Worm (Caenorhabditis elegans) whole organism, young adult: ENCODE results near the gene tsp-6.

Source experiments
- B0019.2 ChIP-seq: fragments of 200-800 bp; sonication (Bioruptor generic); conservative IDR thresholded peaks from 2 replicates; pipeline ENCODE4 v1.3.6; 2022; ENCODE audit warnings: missing genetic modification reagents, missing genetic modification characterization, missing compliant biosample characterization
- B0035.1 ChIP-seq: sonication (generic microtip); optimal IDR thresholded peaks from 2 replicates; lab custom pipeline; 2016; ENCODE audit warnings: missing genetic modification characterization, mild to moderate bottlenecking, missing compliant biosample characterization, missing genotype, missing genetic modification reagents
- C17E4.6 ChIP-seq: fragments of 200-800 bp; sonication (Bioruptor generic); IDR thresholded peaks from 2 replicates; pipeline ENCODE4 v1.3.6; 2022; ENCODE audit warnings: missing genetic modification reagents, missing genetic modification characterization, missing compliant biosample characterization
- F23B12.7 ChIP-seq: sonication (generic microtip); optimal IDR thresholded peaks from 2 replicates; lab custom pipeline; 2017; ENCODE audit warnings: missing genetic modification characterization, mild to moderate bottlenecking, missing compliant biosample characterization, antibody characterized with exemption, moderate library complexity; ENCODE audit not compliant: insufficient read depth
- F33H1.4 ChIP-seq: fragments of 200-800 bp; sonication (Bioruptor generic); IDR thresholded peaks from 2 replicates; pipeline ENCODE4 v1.3.6; 2022; ENCODE audit warnings: missing genetic modification reagents, missing genetic modification characterization, missing compliant biosample characterization
- F39B2.1 ChIP-seq: fragments of 200-800 bp; sonication (Bioruptor generic); IDR thresholded peaks from 2 replicates; pipeline ENCODE4 v1.3.6; 2022; ENCODE audit warnings: missing genetic modification reagents, missing genetic modification characterization, missing compliant biosample characterization
- F52B5.7 ChIP-seq: sonication (generic microtip); optimal IDR thresholded peaks from 2 replicates; lab custom pipeline; 2016; ENCODE audit warnings: mild to moderate bottlenecking, missing genetic modification characterization, missing compliant biosample characterization
- F57A8.1 ChIP-seq: fragments of 200-800 bp; sonication (Bioruptor generic); optimal IDR thresholded peaks from 2 replicates; lab custom pipeline; 2018; ENCODE audit warnings: mild to moderate bottlenecking, missing genetic modification characterization, moderate library complexity, missing compliant biosample characterization
- F57C9.4 ChIP-seq: sonication (generic microtip); optimal IDR thresholded peaks from 2 replicates; lab custom pipeline; 2017; ENCODE audit warnings: mild to moderate bottlenecking, missing genetic modification characterization, missing compliant biosample characterization
- T07F8.4 ChIP-seq: sonication (generic microtip); optimal IDR thresholded peaks from 2 replicates; lab custom pipeline; 2016; ENCODE audit warnings: mild to moderate bottlenecking, missing genetic modification characterization, moderate library complexity, missing compliant biosample characterization
- Y53F4B.3 ChIP-seq: fragments of 200-800 bp; sonication (Bioruptor generic); IDR thresholded peaks from 2 replicates; pipeline ENCODE4 v1.3.6; 2022; ENCODE audit warnings: missing genetic modification reagents, missing genetic modification characterization, missing compliant biosample characterization
- Y56A3A.18 ChIP-seq: fragments of 200-800 bp; sonication (Bioruptor generic); IDR thresholded peaks from 2 replicates; pipeline ENCODE4 v1.3.6; 2022; ENCODE audit warnings: missing genetic modification reagents, missing genetic modification characterization, missing compliant biosample characterization
- aptf-3 ChIP-seq: fragments of 200-800 bp; sonication (Bioruptor generic); IDR thresholded peaks from 2 replicates; pipeline ENCODE4 v1.3.6; 2022; ENCODE audit warnings: missing genetic modification characterization, missing compliant biosample characterization
- ceh-27 ChIP-seq: fragments of 200-800 bp; sonication (Bioruptor generic); optimal IDR thresholded peaks from 2 replicates; lab custom pipeline; 2018; ENCODE audit warnings: mild to moderate bottlenecking, missing genetic modification characterization, moderate library complexity, missing compliant biosample characterization
- ceh-91 ChIP-seq: fragments of 200-800 bp; sonication (Bioruptor generic); IDR thresholded peaks from 2 replicates; pipeline ENCODE4 v1.3.6; 2022; ENCODE audit warnings: missing genetic modification reagents, missing genetic modification characterization, missing compliant biosample characterization
- die-1 ChIP-seq: sonication (generic microtip); optimal IDR thresholded peaks from 2 replicates; lab custom pipeline; 2016; ENCODE audit warnings: missing genotype, mild to moderate bottlenecking, missing genetic modification characterization, missing compliant biosample characterization
- efl-1 ChIP-seq: fragments of 150-350 bp; optimal IDR thresholded peaks from 2 replicates; lab custom pipeline; 2014; ENCODE audit warnings: missing biosample characterization, missing genetic modification reagents, missing genetic modification characterization
- egl-18 ChIP-seq: fragments of 200-800 bp; sonication (Bioruptor generic); IDR thresholded peaks from 2 replicates; pipeline ENCODE4 v1.3.6; 2022; ENCODE audit warnings: missing genetic modification reagents, missing genetic modification characterization, missing compliant biosample characterization
- ekl-4 ChIP-seq: fragments of 200-800 bp; sonication (Bioruptor generic); IDR thresholded peaks from 2 replicates; pipeline ENCODE4 v1.3.6; 2022; ENCODE audit warnings: missing genetic modification reagents, missing genetic modification characterization, missing compliant biosample characterization
- let-526 ChIP-seq: fragments of 200-800 bp; sonication (Bioruptor generic); IDR thresholded peaks from 2 replicates; pipeline ENCODE4 v1.3.6; 2022; ENCODE audit warnings: missing genetic modification reagents, missing genetic modification characterization, missing compliant biosample characterization
- lin-26 ChIP-seq: fragments of 200-800 bp; sonication (Bioruptor generic); IDR thresholded peaks from 2 replicates; pipeline ENCODE4 v1.3.6; 2022; ENCODE audit warnings: missing genetic modification reagents, missing genetic modification characterization, missing compliant biosample characterization
- lin-35 ChIP-seq, 3 experiments: fragments of 150-350 bp in 2 of 3; sonication (generic microtip) in 1 of 3; optimal IDR thresholded peaks; 2 replicates each; lab custom pipeline; 2014 to 2018; ENCODE audit warnings: missing biosample characterization in 3 of 3, missing genetic modification characterization in 3 of 3, missing genetic modification reagents in 3 of 3
- lin-40 ChIP-seq: sonication (generic microtip); optimal IDR thresholded peaks from 2 replicates; lab custom pipeline; 2016; ENCODE audit warnings: missing genetic modification characterization, mild to moderate bottlenecking, missing compliant biosample characterization, missing genotype, missing genetic modification reagents
- lin-54 ChIP-seq: fragments of 200-800 bp; sonication (Bioruptor generic); optimal IDR thresholded peaks from 2 replicates; lab custom pipeline; 2018; ENCODE audit warnings: mild to moderate bottlenecking, missing genetic modification characterization, missing compliant biosample characterization
- lsl-1 ChIP-seq: fragments of 200-800 bp; sonication (Bioruptor generic); optimal IDR thresholded peaks from 2 replicates; lab custom pipeline; 2018; ENCODE audit warnings: mild to moderate bottlenecking, missing genetic modification characterization, moderate library complexity, missing compliant biosample characterization
- lsy-27 ChIP-seq: sonication (generic microtip); optimal IDR thresholded peaks from 2 replicates; lab custom pipeline; 2017; ENCODE audit warnings: missing genetic modification characterization, mild to moderate bottlenecking, missing compliant biosample characterization, antibody characterized with exemption, missing genotype, borderline replicate concordance; ENCODE audit not compliant: insufficient read depth
- madf-3 ChIP-seq: fragments of 200-800 bp; sonication (Bioruptor generic); IDR thresholded peaks from 2 replicates; pipeline ENCODE4 v1.3.6; 2022; ENCODE audit warnings: missing genetic modification reagents, missing genetic modification characterization, missing compliant biosample characterization
- mel-28 ChIP-seq: sonication (generic microtip); optimal IDR thresholded peaks from 2 replicates; lab custom pipeline; 2016; ENCODE audit warnings: borderline replicate concordance, mild to moderate bottlenecking, missing genetic modification characterization, missing compliant biosample characterization
- nfya-1 ChIP-seq: sonication (generic microtip); optimal IDR thresholded peaks from 2 replicates; lab custom pipeline; 2017; ENCODE audit warnings: antibody characterized with exemption, missing compliant biosample characterization, missing genetic modification characterization, borderline replicate concordance; ENCODE audit not compliant: insufficient read depth
- nfya-2 ChIP-seq: fragments of 200-800 bp; sonication (Bioruptor generic); IDR thresholded peaks from 2 replicates; pipeline ENCODE4 v1.3.6; 2022; ENCODE audit warnings: missing genetic modification reagents, missing genetic modification characterization, missing compliant biosample characterization
- nfyb-1 ChIP-seq: fragments of 200-800 bp; sonication (Bioruptor generic); IDR thresholded peaks from 2 replicates; pipeline ENCODE4 v1.3.6; 2022; ENCODE audit warnings: missing genetic modification reagents, missing genetic modification characterization, missing compliant biosample characterization
- repo-1 ChIP-seq: sonication (generic microtip); optimal IDR thresholded peaks from 2 replicates; lab custom pipeline; 2017; ENCODE audit warnings: mild to moderate bottlenecking, missing genetic modification characterization, missing compliant biosample characterization
- somi-1 ChIP-seq: fragments of 200-800 bp; sonication (Bioruptor generic); optimal IDR thresholded peaks from 2 replicates; lab custom pipeline; 2018; ENCODE audit warnings: mild to moderate bottlenecking, missing genetic modification characterization, missing compliant biosample characterization
- tbx-9 ChIP-seq: sonication (generic microtip); optimal IDR thresholded peaks from 2 replicates; lab custom pipeline; 2016; ENCODE audit warnings: borderline replicate concordance, missing genetic modification characterization, inconsistent platforms, missing compliant biosample characterization
- unc-62 ChIP-seq: fragments of 150-350 bp; optimal IDR thresholded peaks from 2 replicates; lab custom pipeline; 2014; ENCODE audit warnings: missing biosample characterization, missing genetic modification reagents, missing genetic modification characterization
- zfh-2 ChIP-seq: fragments of 200-800 bp; sonication (Bioruptor generic); conservative IDR thresholded peaks from 2 replicates; pipeline ENCODE4 v1.3.6; 2022; ENCODE audit warnings: missing genetic modification reagents, missing genetic modification characterization, missing compliant biosample characterization
- ztf-22 ChIP-seq: fragments of 200-800 bp; sonication (Bioruptor generic); optimal IDR thresholded peaks from 2 replicates; lab custom pipeline; 2018; ENCODE audit warnings: mild to moderate bottlenecking, missing genetic modification characterization, moderate library complexity, missing compliant biosample characterization
- ztf-26 ChIP-seq: sonication (generic microtip); optimal IDR thresholded peaks from 2 replicates; lab custom pipeline; 2017; ENCODE audit warnings: missing genetic modification characterization, missing compliant biosample characterization
- ztf-28 ChIP-seq: fragments of 200-800 bp; sonication (Bioruptor generic); IDR thresholded peaks from 2 replicates; pipeline ENCODE4 v1.3.6; 2022; ENCODE audit warnings: missing genetic modification reagents, missing genetic modification characterization, missing compliant biosample characterization
- ztf-6 ChIP-seq: fragments of 200-800 bp; sonication (Bioruptor generic); IDR thresholded peaks from 2 replicates; pipeline ENCODE4 v1.3.6; 2022; ENCODE audit warnings: missing genetic modification reagents, missing genetic modification characterization, missing compliant biosample characterization

The tsp-6 gene

ce11 chrX:2852388-2852908, 32.2 kb downstream of the tsp-6 start, which contains the start of gene kin-29 (continued):
- TF ChIP-seq lin-54 (GFP tag; lab: Kevin White, UChicago) = peak; percentile 47
- TF ChIP-seq B0035.1 (tag; lab: Kevin White, UChicago) = peak; percentile 40
- TF ChIP-seq lsy-27 (tag; lab: Kevin White, UChicago) = no peak
- TF ChIP-seq F39B2.1 = no peak
- no peak for TF ChIP-seq ztf-6 (GFP tag; lab: Robert Waterston, UW)
- TF ChIP-seq C17E4.6 (GFP tag; lab: Robert Waterston, UW) = 0 out of 2 replicates have a peak, but pooled peaks have one; percentile 14
- TF ChIP-seq let-526 (GFP tag; lab: Robert Waterston, UW) = 0 out of 2 replicates have a peak, but pooled peaks have one; percentile 47
- TF ChIP-seq lsl-1 = peak; percentile 9
- peak; percentile 88 for TF ChIP-seq lin-40 (tag; lab: Kevin White, UChicago)
- TF ChIP-seq Y56A3A.18 (GFP tag; lab: Robert Waterston, UW) = peak; percentile 82
- no peak for TF ChIP-seq aptf-3
- peak; percentile 64 for TF ChIP-seq repo-1 (tag; lab: Kevin White, UChicago)
- peak; percentile 6 for TF ChIP-seq ztf-22 (GFP tag; lab: Kevin White, UChicago)
- TF ChIP-seq nfya-1 (tag; lab: Kevin White, UChicago) = no peak
- peak; percentile 98 for TF ChIP-seq zfh-2
- no peak for TF ChIP-seq F57A8.1 (GFP tag; lab: Kevin White, UChicago)
- TF ChIP-seq lin-26 (GFP tag; lab: Robert Waterston, UW) = peak; percentile 58; the same call in 1 of the 2 replicates
- no peak for TF ChIP-seq efl-1 (GFP tag; lab: Kevin White, UChicago)
- peak; percentile 84 for TF ChIP-seq nfyb-1 (GFP tag; lab: Robert Waterston, UW)
- peak; percentile 85 for TF ChIP-seq ztf-26 (tag; lab: Kevin White, UChicago)
- peak in 1 of 3 experiments; percentile 68 for TF ChIP-seq lin-35 (GFP tag; optimal IDR thresholded peaks at IDR 0.05; lab: Kevin White, UChicago)
- no peak for TF ChIP-seq egl-18
- TF ChIP-seq T07F8.4 (tag; lab: Kevin White, UChicago) = peak; percentile 51
- TF ChIP-seq ekl-4 = peak; percentile 43; the same call in 1 of the 2 replicates
- peak; percentile 51 for TF ChIP-seq F57C9.4 (tag; lab: Kevin White, UChicago)
- TF ChIP-seq, all 124 proteins: peak for 49

ce11 chrX:2853963-2854362, 33.7 kb downstream of the tsp-6 start:
- TF ChIP-seq mel-28 (no peak), die-1 (no peak), F57A8.1 (GFP tag; lab: Kevin White, UChicago) (no peak), ztf-26 (tag; lab: Kevin White, UChicago) (no peak), B0019.2 (no peak), Y53F4B.3 (GFP tag; lab: Robert Waterston, UW) (no peak), tbx-9 (tag; lab: Kevin White, UChicago) (no peak), ceh-91 (GFP tag; lab: Robert Waterston, UW) (no peak), nfya-1 (tag; lab: Kevin White, UChicago) (no peak), madf-3 (GFP tag; lab: Robert Waterston, UW) (no peak), F33H1.4 (no peak), ztf-22 (GFP tag; lab: Kevin White, UChicago) (no peak), somi-1 (GFP tag; lab: Kevin White, UChicago) (no peak), F23B12.7 (tag; lab: Kevin White, UChicago) (no peak), unc-62 (GFP tag; lab: Kevin White, UChicago) (no peak), nfya-2 (GFP tag; lab: Robert Waterston, UW) (no peak), ceh-27 (GFP tag; lab: Kevin White, UChicago) (no peak), F52B5.7 (tag; lab: Kevin White, UChicago) (no peak), ztf-28 (GFP tag; lab: Robert Waterston, UW) (no peak)
